Fruit fly (Drosophila melanogaster): Measurements from ENCODE around the gene Pkd2.

Gene Pkd2

DNA sequence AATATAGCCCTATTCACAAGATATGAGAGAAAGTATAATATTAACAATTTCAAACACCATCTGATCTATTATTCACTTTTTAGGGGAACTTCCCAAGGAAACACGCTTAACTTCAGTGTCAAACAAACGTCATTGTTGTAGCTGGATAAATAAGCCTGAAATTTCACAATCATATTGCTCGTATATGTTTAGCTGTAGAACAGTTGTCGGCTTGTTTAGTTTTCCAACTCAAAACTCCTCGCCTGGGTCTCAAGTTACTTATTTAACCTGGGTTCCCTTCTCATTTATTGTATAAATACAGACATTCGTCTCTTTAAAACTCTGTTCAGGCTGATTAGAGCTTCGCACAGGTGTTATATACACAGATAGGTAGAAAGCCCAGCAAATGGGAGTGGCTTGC is 25.6 kb upstream of the Pkd2 start:
- TF ChIP-seq onecut (GFP tag; IDR thresholded peaks at IDR 0.05) (no peak), CG33213 (GFP tag; optimal IDR thresholded peaks at IDR 0.05) (peak; percentile 41), Opbp (GFP tag; IDR thresholded peaks at IDR 0.05; ENCODE audit: partially characterized antibody) (no peak), gcm (GFP tag; optimal IDR thresholded peaks at IDR 0.05) (no peak), CG2678 (tag; optimal IDR thresholded peaks at IDR 0.05) (peak; percentile 65), pnt (GFP tag; optimal IDR thresholded peaks at IDR 0.05) (no peak), chif (GFP tag; optimal IDR thresholded peaks at IDR 0.05) (no peak), esg (GFP tag; conservative IDR thresholded peaks at IDR 0.05) (no peak), H2.0 (GFP tag; IDR thresholded peaks at IDR 0.05) (no peak), CG18476 (GFP tag; optimal IDR thresholded peaks at IDR 0.05) (no peak), rib (GFP tag; IDR thresholded peaks at IDR 0.05) (peak; percentile 38; the same call in 1 of the 2 replicates), Mrtf (GFP tag; IDR thresholded peaks at IDR 0.05) (no peak), ERR (GFP tag; optimal IDR thresholded peaks at IDR 0.05) (no peak), Bgb (GFP tag; IDR thresholded peaks at IDR 0.05; ENCODE audit: partially characterized antibody) (no peak), CG11696 (GFP tag; IDR thresholded peaks at IDR 0.05) (no peak), dan (GFP tag; IDR thresholded peaks at IDR 0.05) (no peak), crol (GFP tag; IDR thresholded peaks at IDR 0.05) (no peak), Awh (GFP tag; IDR thresholded peaks at IDR 0.05) (no peak), CG6791 (GFP tag; IDR thresholded peaks at IDR 0.05; ENCODE audit: partially characterized antibody) (no peak), grn (GFP tag; optimal IDR thresholded peaks at IDR 0.05) (peak; percentile 13), oc (tag; optimal IDR thresholded peaks at IDR 0.05) (no peak), YL-1 (GFP tag; optimal IDR thresholded peaks at IDR 0.05) (no peak), Xbp1 (GFP tag; optimal IDR thresholded peaks at IDR 0.05) (no peak), ash1 (GFP tag; optimal IDR thresholded peaks at IDR 0.05) (no peak), ato (GFP tag; IDR thresholded peaks at IDR 0.05; ENCODE audit: partially characterized antibody) (no peak), lilli (GFP tag; optimal IDR thresholded peaks at IDR 0.05) (no peak), slou (GFP tag; optimal IDR thresholded peaks at IDR 0.05) (no peak), Dfd (GFP tag; optimal IDR thresholded peaks at IDR 0.05) (no peak), HmgD (GFP tag; optimal IDR thresholded peaks at IDR 0.05) (no peak), gce (GFP tag; IDR thresholded peaks at IDR 0.05) (no peak), Fer2 (tag; optimal IDR thresholded peaks at IDR 0.05) (peak; percentile 5), chm (GFP tag; IDR thresholded peaks at IDR 0.05) (peak; percentile 12; the same call in 1 of the 2 replicates), CG3726 (GFP tag; IDR thresholded peaks at IDR 0.05) (no peak), CG15479 (GFP tag; optimal IDR thresholded peaks at IDR 0.05) (no peak), nau (GFP tag; optimal IDR thresholded peaks at IDR 0.05) (peak; percentile 59), Lhr (GFP tag; optimal IDR thresholded peaks at IDR 0.05) (no peak), pita (GFP tag; optimal IDR thresholded peaks at IDR 0.05) (no peak), wek (GFP tag; optimal IDR thresholded peaks at IDR 0.05) (peak; percentile 42), Hey (tag; optimal IDR thresholded peaks at IDR 0.05) (no peak), CG7987 (GFP tag; optimal IDR thresholded peaks at IDR 0.05) (peak; percentile 59), Doc2 (GFP tag; IDR thresholded peaks at IDR 0.05) (no peak), dm (GFP tag; optimal IDR thresholded peaks at IDR 0.05) (no peak), nmo (GFP tag; optimal IDR thresholded peaks at IDR 0.05) (no peak), btn (GFP tag; optimal IDR thresholded peaks at IDR 0.05) (no peak), NK7.1 (GFP tag; optimal IDR thresholded peaks at IDR 0.05) (no peak), tap (tag; optimal IDR thresholded peaks at IDR 0.05) (no peak), ranshi (GFP tag; IDR thresholded peaks at IDR 0.05) (no peak), fd96Cb (tag; optimal IDR thresholded peaks at IDR 0.05) (no peak), bab2 (GFP tag; optimal IDR thresholded peaks at IDR 0.05) (peak; percentile 8), Sry-β (GFP tag; optimal IDR thresholded peaks at IDR 0.05) (no peak), CG7839 (tag; optimal IDR thresholded peaks at IDR 0.05) (no peak), so (GFP tag; IDR thresholded peaks at IDR 0.05) (0 out of 3 replicates have a peak, but pooled peaks have one; percentile 22)

Data from whole organism, embryonic.